Fruit fly (Drosophila melanogaster) whole organism, embryonic: Measurements from ENCODE around the gene CG33703.
A peak's percentile ranks its signal among the peaks of the same experiment; 100 is the strongest.

ENCODE experiments used
- Aef1 ChIP-seq: fragments of 200-800 bp; sonication (Bioruptor generic); IDR thresholded peaks from 3 replicates; pipeline ENCODE4 v1.3.6; 2022; ENCODE audit warnings: missing biosample characterization, missing genetic modification characterization
- B-H1 ChIP-seq: fragments of 200-800 bp; sonication (Bioruptor generic); IDR thresholded peaks from 3 replicates; pipeline ENCODE4 v1.3.6; 2022; ENCODE audit warnings: missing biosample characterization, missing genetic modification characterization
- BEAF-32 ChIP-seq: fragments of 200-800 bp; sonication (Bioruptor generic); optimal IDR thresholded peaks from 3 replicates; lab custom pipeline; 2017; ENCODE audit warnings: missing biosample characterization, missing genetic modification characterization, mild to moderate bottlenecking, moderate library complexity, missing genetic modification reagents
- CG10654 ChIP-seq: fragments of 200-800 bp; sonication (Bioruptor generic); optimal IDR thresholded peaks from 2 replicates; lab custom pipeline; 2016; ENCODE audit warnings: missing biosample characterization, missing genetic modification characterization
- CG11696 ChIP-seq: fragments of 200-800 bp; sonication (Bioruptor generic); IDR thresholded peaks from 2 replicates; pipeline ENCODE4 v1.3.6; 2022; ENCODE audit warnings: missing biosample characterization, missing genetic modification characterization
- CG12769 ChIP-seq: fragments of 200-800 bp; sonication (Bioruptor generic); optimal IDR thresholded peaks from 2 replicates; lab custom pipeline; 2019; ENCODE audit warnings: missing biosample characterization, mild to moderate bottlenecking, missing genetic modification characterization, moderate library complexity
- CG14710 ChIP-seq: fragments of 200-800 bp; sonication (Bioruptor generic); optimal IDR thresholded peaks from 3 replicates; lab custom pipeline; 2019; ENCODE audit warnings: missing biosample characterization, mild to moderate bottlenecking, missing genetic modification characterization, moderate library complexity
- CG15696 ChIP-seq: fragments of 200-800 bp; sonication (Bioruptor generic); optimal IDR thresholded peaks from 2 replicates; lab custom pipeline; 2019; ENCODE audit warnings: missing biosample characterization, mild to moderate bottlenecking, missing genetic modification characterization, moderate library complexity
- CG1603 ChIP-seq: fragments of 200-800 bp; sonication (Bioruptor generic); optimal IDR thresholded peaks from 2 replicates; lab custom pipeline; 2019; ENCODE audit warnings: missing biosample characterization, mild to moderate bottlenecking, missing genetic modification characterization, moderate library complexity
- CG18476 ChIP-seq: fragments of 200-800 bp; sonication (Bioruptor generic); optimal IDR thresholded peaks from 2 replicates; lab custom pipeline; 2016; ENCODE audit warnings: missing biosample characterization, mild to moderate bottlenecking, missing genetic modification characterization
- CG31441 ChIP-seq: fragments of 200-800 bp; sonication (Bioruptor generic); IDR thresholded peaks from 2 replicates; pipeline ENCODE4 v1.3.6; 2022; ENCODE audit warnings: missing biosample characterization, missing genetic modification characterization
- CG4854 ChIP-seq: fragments of 200-800 bp; sonication (Bioruptor generic); optimal IDR thresholded peaks from 2 replicates; lab custom pipeline; 2016; ENCODE audit warnings: missing biosample characterization, missing genetic modification characterization, inconsistent platforms
- CG6791 ChIP-seq: fragments of 200-800 bp; sonication (Bioruptor generic); IDR thresholded peaks from 3 replicates; pipeline ENCODE4 v1.3.6; 2022; ENCODE audit warnings: missing biosample characterization, missing genetic modification characterization; ENCODE audit not compliant: partially characterized antibody
- CG9437 ChIP-seq: fragments of 200-800 bp; sonication (Bioruptor generic); optimal IDR thresholded peaks from 2 replicates; lab custom pipeline; 2018; ENCODE audit warnings: missing biosample characterization, mild to moderate bottlenecking, missing genetic modification characterization
- Chrac-16 ChIP-seq: fragments of 200-800 bp; sonication (Bioruptor generic); optimal IDR thresholded peaks from 3 replicates; lab custom pipeline; 2016; ENCODE audit warnings: missing biosample characterization, missing genetic modification characterization
- Dref ChIP-seq: fragments of 200-800 bp; sonication (Bioruptor generic); IDR thresholded peaks from 2 replicates; pipeline ENCODE4 v1.3.6; 2022; ENCODE audit warnings: missing biosample characterization, missing genetic modification characterization
- MBD-R2 ChIP-seq: fragments of 200-800 bp; sonication (Bioruptor generic); IDR thresholded peaks from 2 replicates; pipeline ENCODE4 v1.3.6; 2022; ENCODE audit warnings: missing biosample characterization, missing genetic modification characterization
- MESR4 ChIP-seq: fragments of 200-800 bp; sonication (Bioruptor generic); optimal IDR thresholded peaks from 2 replicates; lab custom pipeline; 2018; ENCODE audit warnings: missing biosample characterization, mild to moderate bottlenecking, missing genetic modification characterization, moderate library complexity
- Meics ChIP-seq: fragments of 200-800 bp; sonication (Bioruptor generic); optimal IDR thresholded peaks from 2 replicates; lab custom pipeline; 2017; ENCODE audit warnings: missing biosample characterization, mild to moderate bottlenecking, missing genetic modification characterization
- Pdp1 ChIP-seq, 2 experiments: fragments of 200-800 bp; sonication (Bioruptor generic); optimal IDR thresholded peaks; 3 replicates each; lab custom pipeline; 2016; ENCODE audit warnings: missing biosample characterization in 2 of 2, missing genetic modification characterization in 2 of 2, mild to moderate bottlenecking in 1 of 2, moderate library complexity in 1 of 2
- Ravus ChIP-seq: fragments of 200-800 bp; sonication (Bioruptor generic); IDR thresholded peaks from 2 replicates; pipeline ENCODE4 v1.3.6; 2022; ENCODE audit warnings: missing biosample characterization, missing genetic modification characterization
- Sin3A ChIP-seq: fragments of >200 bp; optimal IDR thresholded peaks from 2 replicates; lab custom pipeline; 2018
- Xrp1 ChIP-seq: fragments of 200-800 bp; sonication (Bioruptor generic); IDR thresholded peaks from 2 replicates; pipeline ENCODE4 v1.3.6; 2022; ENCODE audit warnings: missing biosample characterization, missing genetic modification characterization
- ato ChIP-seq: fragments of 200-800 bp; sonication (Bioruptor generic); IDR thresholded peaks from 2 replicates; pipeline ENCODE4 v1.3.6; 2022; ENCODE audit warnings: missing biosample characterization, missing genetic modification characterization; ENCODE audit not compliant: partially characterized antibody
- cato ChIP-seq: fragments of 200-800 bp; sonication (Bioruptor generic); optimal IDR thresholded peaks from 2 replicates; lab custom pipeline; 2016; ENCODE audit warnings: missing biosample characterization, missing genetic modification characterization, borderline replicate concordance
- ci ChIP-seq: fragments of 200-800 bp; sonication (Bioruptor generic); IDR thresholded peaks from 3 replicates; pipeline ENCODE4 v1.3.6; 2022; ENCODE audit warnings: missing biosample characterization, missing genetic modification characterization
- crc ChIP-seq: fragments of 200-800 bp; sonication (Bioruptor generic); optimal IDR thresholded peaks from 2 replicates; lab custom pipeline; 2016; ENCODE audit warnings: missing biosample characterization, missing genetic modification characterization
- da ChIP-seq: fragments of 200-800 bp; sonication (Bioruptor generic); optimal IDR thresholded peaks from 2 replicates; lab custom pipeline; 2016; ENCODE audit warnings: missing biosample characterization, missing genetic modification characterization
- dpn ChIP-seq, 2 experiments: fragments of 200-800 bp; sonication (Bioruptor generic); optimal IDR thresholded peaks; 3 replicates each; lab custom pipeline; 2016; ENCODE audit warnings: missing biosample characterization in 2 of 2, missing genetic modification characterization in 2 of 2
- gem ChIP-seq: fragments of 200-800 bp; sonication (Bioruptor generic); optimal IDR thresholded peaks from 2 replicates; lab custom pipeline; 2019; ENCODE audit warnings: missing biosample characterization, mild to moderate bottlenecking, missing genetic modification characterization, moderate library complexity
- gfzf ChIP-seq: fragments of 200-800 bp; sonication (Bioruptor generic); optimal IDR thresholded peaks from 2 replicates; lab custom pipeline; 2016; ENCODE audit warnings: missing biosample characterization, mild to moderate bottlenecking, missing genetic modification characterization, moderate library complexity
- jigr1 ChIP-seq: fragments of 200-800 bp; sonication (Bioruptor generic); IDR thresholded peaks from 3 replicates; pipeline ENCODE4 v1.3.6; 2022; ENCODE audit warnings: missing biosample characterization, missing genetic modification characterization
- ken ChIP-seq: fragments of 200-800 bp; sonication (Bioruptor generic); IDR thresholded peaks from 3 replicates; pipeline ENCODE4 v1.3.6; 2022; ENCODE audit warnings: missing biosample characterization, missing genetic modification characterization
- knrl ChIP-seq: fragments of 200-800 bp; sonication (Bioruptor generic); IDR thresholded peaks from 3 replicates; pipeline ENCODE4 v1.3.6; 2022; ENCODE audit warnings: missing biosample characterization, missing genetic modification characterization; ENCODE audit not compliant: partially characterized antibody
- lab ChIP-seq: fragments of 200-800 bp; sonication (Bioruptor generic); optimal IDR thresholded peaks from 3 replicates; lab custom pipeline; 2017; ENCODE audit warnings: missing biosample characterization, missing genetic modification characterization, mild to moderate bottlenecking, moderate library complexity, missing genetic modification reagents
- mld ChIP-seq: fragments of 200-800 bp; sonication (Bioruptor generic); IDR thresholded peaks from 3 replicates; pipeline ENCODE4 v1.3.6; 2022; ENCODE audit warnings: missing biosample characterization, missing genetic modification characterization; ENCODE audit not compliant: partially characterized antibody
- nerfin-2 ChIP-seq: fragments of 200-800 bp; sonication (Bioruptor generic); IDR thresholded peaks from 2 replicates; pipeline ENCODE4 v1.3.6; 2022; ENCODE audit warnings: missing biosample characterization, missing genetic modification characterization; ENCODE audit not compliant: partially characterized antibody
- nmo ChIP-seq: fragments of 200-800 bp; sonication (Bioruptor generic); optimal IDR thresholded peaks from 2 replicates; lab custom pipeline; 2018; ENCODE audit warnings: missing biosample characterization, mild to moderate bottlenecking, missing genetic modification characterization, moderate library complexity
- nom ChIP-seq: fragments of 200-800 bp; sonication (Bioruptor generic); optimal IDR thresholded peaks from 2 replicates; lab custom pipeline; 2017; ENCODE audit warnings: missing biosample characterization, missing genetic modification characterization, mild to moderate bottlenecking, moderate library complexity, missing genetic modification reagents
- pb ChIP-seq: fragments of 200-800 bp; sonication (Bioruptor generic); optimal IDR thresholded peaks from 3 replicates; lab custom pipeline; 2016; ENCODE audit warnings: missing biosample characterization, missing genetic modification characterization
- rib ChIP-seq: fragments of 200-800 bp; sonication (Bioruptor generic); IDR thresholded peaks from 2 replicates; pipeline ENCODE4 v1.3.6; 2022; ENCODE audit warnings: missing biosample characterization, missing genetic modification characterization
- row ChIP-seq: fragments of 200-800 bp; sonication (Bioruptor generic); IDR thresholded peaks from 3 replicates; pipeline ENCODE4 v1.3.6; 2022; ENCODE audit warnings: missing biosample characterization, missing genetic modification characterization
- sd ChIP-seq: fragments of 200-800 bp; sonication (Bioruptor generic); optimal IDR thresholded peaks from 3 replicates; lab custom pipeline; 2018; ENCODE audit warnings: missing biosample characterization, mild to moderate bottlenecking, missing genetic modification characterization, moderate library complexity
- sens-2 ChIP-seq: fragments of 200-800 bp; sonication (Bioruptor generic); IDR thresholded peaks from 2 replicates; pipeline ENCODE4 v1.3.6; 2022; ENCODE audit warnings: missing biosample characterization, missing genetic modification characterization
- stwl ChIP-seq: fragments of 200-800 bp; sonication (Bioruptor generic); optimal IDR thresholded peaks from 3 replicates; lab custom pipeline; 2018; ENCODE audit warnings: missing biosample characterization, mild to moderate bottlenecking, missing genetic modification characterization, moderate library complexity
- tgo ChIP-seq: fragments of 200-800 bp; sonication (Bioruptor generic); IDR thresholded peaks from 3 replicates; pipeline ENCODE4 v1.3.6; 2022; ENCODE audit warnings: missing biosample characterization, missing genetic modification characterization
- ttk ChIP-seq: fragments of 200-800 bp; sonication (Bioruptor generic); IDR thresholded peaks from 2 replicates; pipeline ENCODE4 v2.1.2; 2022; ENCODE audit warnings: missing biosample characterization, missing genetic modification characterization
- z ChIP-seq: fragments of 200-800 bp; sonication (Bioruptor generic); IDR thresholded peaks from 3 replicates; pipeline ENCODE4 v1.3.6; 2022; ENCODE audit warnings: missing biosample characterization, missing genetic modification characterization

The CG33703 gene

DNA sequence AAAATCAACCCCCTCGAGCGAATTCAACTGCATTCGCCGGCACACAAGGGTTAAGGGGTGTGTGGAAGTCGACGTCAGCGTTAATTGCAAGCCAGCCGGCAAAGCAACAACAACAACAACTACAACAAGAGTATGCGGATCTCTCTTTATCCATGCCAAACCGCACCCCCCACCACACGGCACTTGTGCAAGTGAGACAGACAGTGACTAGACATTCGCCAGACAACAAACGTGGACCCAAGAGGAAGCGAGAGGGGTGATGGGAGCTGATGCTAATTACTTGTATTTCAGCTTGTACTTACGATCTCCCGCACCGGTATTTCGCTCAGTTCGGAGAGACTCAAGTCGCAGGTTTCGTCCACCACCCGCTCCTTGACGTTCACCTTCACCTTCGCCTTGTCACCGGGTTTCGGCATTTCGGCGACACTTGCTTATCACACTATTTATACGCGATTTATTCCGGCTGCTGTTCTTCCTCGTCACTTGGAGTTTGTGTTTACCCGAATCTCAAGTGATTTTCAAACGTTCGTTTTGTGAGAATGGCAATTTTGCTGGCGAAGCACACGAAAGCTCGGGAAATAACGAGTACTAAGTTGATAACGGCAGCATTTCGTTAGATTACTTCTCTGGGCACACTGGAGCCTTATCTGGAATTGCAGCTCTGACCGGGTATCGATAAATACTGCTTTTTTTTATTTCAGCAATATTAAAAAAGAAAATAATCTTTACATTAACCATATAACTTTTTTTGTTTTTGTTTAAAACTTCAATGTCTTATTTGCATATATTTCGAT is 3.2 kb downstream of the CG33703 start, which contains the start of gene CG3408 (continued):
- TF ChIP-seq gem (tag; lab: Kevin White, UChicago), result no peak
- TF ChIP-seq CG4854 (GFP tag; lab: Kevin White, UChicago), result peak; percentile 22
- peak; percentile 36; the same call in 1 of the 3 replicates for TF ChIP-seq ken (GFP tag; lab: Robert Waterston, UW)
- TF ChIP-seq row (GFP tag; lab: Robert Waterston, UW), result no peak; the same call in 2 of the 3 replicates
- 0 out of 3 replicates have a peak, but pooled peaks have one; percentile 8 for TF ChIP-seq Aef1 (GFP tag; lab: Robert Waterston, UW)
- no peak for TF ChIP-seq Chrac-16 (GFP tag; lab: Kevin White, UChicago)
- peak; percentile 67 for TF ChIP-seq Dref
- no peak for TF ChIP-seq CG11696 (GFP tag; lab: Robert Waterston, UW)
- TF ChIP-seq z (GFP tag; lab: Robert Waterston, UW), result no peak
- no peak for TF ChIP-seq Meics (GFP tag; lab: Kevin White, UChicago)
- peak; percentile 94 for TF ChIP-seq gfzf (GFP tag; lab: Kevin White, UChicago)
- no peak; the same call in 1 of the 2 replicates for TF ChIP-seq MBD-R2 (GFP tag; lab: Robert Waterston, UW)
- peak; percentile 35 for TF ChIP-seq MESR4 (GFP tag; lab: Kevin White, UChicago)
- TF ChIP-seq Sin3A (lab: Kevin White, UChicago), result peak; percentile 52
- 0 out of 3 replicates have a peak, but pooled peaks have one; percentile 16 for TF ChIP-seq CG6791 (GFP tag; lab: Robert Waterston, UW)
- TF ChIP-seq jigr1, result no peak
- peak; percentile 24 for TF ChIP-seq pb
- no peak for TF ChIP-seq crc (GFP tag; lab: Kevin White, UChicago)
- peak in 1 of 2 experiments; percentile 50 for TF ChIP-seq Pdp1 (GFP tag; optimal IDR thresholded peaks at IDR 0.05; lab: Kevin White, UChicago)
- 0 out of 2 replicates have a peak, but pooled peaks have one; percentile 5 for TF ChIP-seq ttk (GFP tag; lab: Robert Waterston, UW)
- TF ChIP-seq nerfin-2, result no peak
- TF ChIP-seq CG1603, result peak; percentile 67
- no peak for TF ChIP-seq dpn (GFP tag; optimal IDR thresholded peaks at IDR 0.05; lab: Kevin White, UChicago)
- TF ChIP-seq tgo (GFP tag; lab: Robert Waterston, UW), result 0 out of 3 replicates have a peak, but pooled peaks have one; percentile 10
- peak; percentile 57 for TF ChIP-seq CG12769 (tag; lab: Kevin White, UChicago)
- peak; percentile 35 for TF ChIP-seq lab (GFP tag; lab: Kevin White, UChicago)
- no peak for TF ChIP-seq sens-2
- no peak for TF ChIP-seq B-H1
- peak; percentile 32; the same call in 1 of the 3 replicates for TF ChIP-seq knrl
- TF ChIP-seq ato (GFP tag; lab: Robert Waterston, UW), result no peak
- peak; percentile 66 for TF ChIP-seq BEAF-32 (GFP tag; lab: Kevin White, UChicago)
- no peak for TF ChIP-seq CG18476 (GFP tag; lab: Kevin White, UChicago)
- TF ChIP-seq CG15696 (tag; lab: Kevin White, UChicago), result no peak
- no peak for TF ChIP-seq CG10654
- no peak for TF ChIP-seq Ravus (GFP tag; lab: Robert Waterston, UW)
- no peak for TF ChIP-seq cato (GFP tag; lab: Kevin White, UChicago)
- peak; percentile 0 for TF ChIP-seq CG9437
- peak; percentile 14; the same call in 1 of the 2 replicates for TF ChIP-seq CG31441
- TF ChIP-seq CG14710 (tag; lab: Kevin White, UChicago), result peak; percentile 48
- TF ChIP-seq da (GFP tag; lab: Kevin White, UChicago), result no peak
- peak; percentile 23 for TF ChIP-seq sd (tag; lab: Kevin White, UChicago)
- TF ChIP-seq Xrp1, result 0 out of 2 replicates have a peak, but pooled peaks have one; percentile 18
- peak; percentile 72 for TF ChIP-seq nom (GFP tag; lab: Kevin White, UChicago)
- TF ChIP-seq rib (GFP tag; lab: Robert Waterston, UW), result 0 out of 2 replicates have a peak, but pooled peaks have one; percentile 24
- peak; percentile 93 for TF ChIP-seq stwl (tag; lab: Kevin White, UChicago)
- TF ChIP-seq nmo (GFP tag; lab: Kevin White, UChicago), result peak; percentile 37
- TF ChIP-seq ci (GFP tag; lab: Robert Waterston, UW), result no peak; the same call in 2 of the 3 replicates
- TF ChIP-seq mld (GFP tag; lab: Robert Waterston, UW), result no peak
